Worm (Caenorhabditis elegans): ENCODE results near the gene fubl-1.

Gene fubl-1

ce11 chrV:10191242-10191641 is 47.4 kb downstream of the fubl-1 start:
- no peak for TF ChIP-seq unc-62 (GFP tag; optimal IDR thresholded peaks at IDR 0.05)

- no peak for TF ChIP-seq unc-62 (GFP tag; optimal IDR thresholded peaks at IDR 0.05)
Measured at ce11 chrV:10190081-10190556, 48.5 kb downstream of the fubl-1 start, which contains the start of gene ZK856.5. ZK856.5 (minus strand) TSS chrV:10190131.
